Worm (Caenorhabditis elegans): ENCODE data around the gene gst-32.

ce11 chrII:15134332-15134731, 44.1 kb downstream of the gst-32 start, which contains the start of gene Y53F4B.24:
- TF ChIP-seq lin-35 (GFP tag; optimal IDR thresholded peaks at IDR 0.05) (no peak), ama-1 (optimal IDR thresholded peaks at IDR 0.05) (no peak), ama-1 (GFP tag; optimal IDR thresholded peaks at IDR 0.05) (no peak), F39B2.1 (GFP tag; IDR thresholded peaks at IDR 0.05) (no peak), pha-4 (tag; optimal IDR thresholded peaks at IDR 0.05) (no peak), madf-10 (tag; optimal IDR thresholded peaks at IDR 0.05) (no peak), nfya-1 (tag; optimal IDR thresholded peaks at IDR 0.05; ENCODE audit: borderline replicate concordance, insufficient read depth) (no peak), unc-62 (GFP tag; optimal IDR thresholded peaks at IDR 0.05) (no peak), F55B11.4 (tag; optimal IDR thresholded peaks at IDR 0.05; ENCODE audit: borderline replicate concordance, insufficient read depth) (no peak), bed-1 (GFP tag; IDR thresholded peaks at IDR 0.05) (no peak), snpc-4 (GFP tag; optimal IDR thresholded peaks at IDR 0.05) (no peak), snpc-4 (tag; optimal IDR thresholded peaks at IDR 0.05) (no peak), attf-5 (GFP tag; optimal IDR thresholded peaks at IDR 0.05) (no peak), F52B5.7 (tag; optimal IDR thresholded peaks at IDR 0.05) (no peak), ztf-22 (GFP tag; optimal IDR thresholded peaks at IDR 0.05) (no peak)

Measured in whole organism, young adult.